Fruit fly (Drosophila melanogaster) whole organism, prepupa: ENCODE data around the gene CG43292.

Experiments used
- Eip78C ChIP-seq: fragments of 200-800 bp; sonication (Bioruptor generic); peaks from one replicate; lab custom pipeline; 2016; ENCODE audit warnings: missing biosample characterization, missing genetic modification characterization
- acj6 ChIP-seq: fragments of 200-800 bp; sonication (Bioruptor generic); optimal IDR thresholded peaks from 3 replicates; lab custom pipeline; 2016; ENCODE audit warnings: missing biosample characterization, missing genetic modification characterization
- eg ChIP-seq: fragments of 200-800 bp; sonication (Bioruptor generic); IDR thresholded peaks from 3 replicates; pipeline ENCODE4 v1.3.6; 2022; ENCODE audit warnings: missing biosample characterization, missing genetic modification characterization

DNA sequence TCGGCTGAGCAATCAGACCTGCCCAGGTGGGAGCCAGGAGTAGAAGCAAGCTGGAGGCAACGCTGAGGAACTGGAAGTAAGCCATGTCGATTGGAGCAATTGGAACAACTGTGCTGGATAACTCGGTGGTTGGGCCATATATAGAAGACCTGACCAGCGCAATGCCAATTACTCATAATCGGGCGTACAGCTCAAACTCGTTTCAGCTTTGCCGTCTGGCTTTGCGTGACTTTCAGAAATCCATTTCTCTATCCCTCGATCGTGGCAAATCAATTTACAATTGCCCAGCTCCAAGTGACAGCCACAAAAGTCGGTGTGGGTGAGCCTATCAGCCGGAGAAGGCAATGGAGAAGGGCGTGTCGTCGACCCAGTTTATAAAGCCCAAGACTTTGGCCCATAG lies 30.7 kb downstream of the CG43292 start, which contains the start of gene CG7548:
- TF ChIP-seq acj6 = no peak
- no peak for TF ChIP-seq eg
- TF ChIP-seq Eip78C = no peak
